Worm (Caenorhabditis elegans) whole organism, L1 larva: ENCODE results near the gene Y37A1A.2.

Experiments used
- C16A3.4 ChIP-seq: fragments of 150-350 bp; optimal IDR thresholded peaks from 2 replicates; lab custom pipeline; 2014; ENCODE audit warnings: missing biosample characterization, missing genetic modification characterization
- C34B4.2 ChIP-seq: sonication (generic microtip); optimal IDR thresholded peaks from 2 replicates; lab custom pipeline; 2017; ENCODE audit warnings: mild to moderate bottlenecking, missing genetic modification characterization, missing compliant biosample characterization
- ama-1 ChIP-seq: fragments of 150-350 bp; optimal IDR thresholded peaks from 2 replicates; lab custom pipeline; 2014
- blmp-1 ChIP-seq: fragments of 150-350 bp; optimal IDR thresholded peaks from 2 replicates; lab custom pipeline; 2014; ENCODE audit warnings: missing biosample characterization, missing genetic modification characterization
- ceh-8 ChIP-seq: fragments of 200-800 bp; sonication (Bioruptor generic); optimal IDR thresholded peaks from 2 replicates; lab custom pipeline; 2018; ENCODE audit warnings: mild to moderate bottlenecking, missing genetic modification characterization, moderate library complexity, missing compliant biosample characterization
- dpl-1 ChIP-seq, 3 experiments: fragments of 150-350 bp in 2 of 3; sonication (generic microtip) in 1 of 3; optimal IDR thresholded peaks; 2 replicates each; lab custom pipeline; 2014 to 2017; ENCODE audit warnings: missing biosample characterization in 3 of 3, missing genetic modification characterization in 3 of 3, missing genetic modification reagents in 3 of 3
- efl-3 ChIP-seq: fragments of 200-800 bp; sonication (Bioruptor generic); optimal IDR thresholded peaks from 2 replicates; lab custom pipeline; 2018; ENCODE audit warnings: mild to moderate bottlenecking, missing genetic modification characterization, missing compliant biosample characterization
- egl-13 ChIP-seq: sonication (generic microtip); optimal IDR thresholded peaks from 2 replicates; lab custom pipeline; 2016; ENCODE audit warnings: missing genotype, missing genetic modification reagents, missing genetic modification characterization, missing compliant biosample characterization
- egl-27 ChIP-seq, 2 experiments: fragments of 150-350 bp in 1 of 2; sonication (generic microtip); optimal IDR thresholded peaks; 3 replicates each; lab custom pipeline; 2017 to 2018; ENCODE audit warnings: missing biosample characterization in 2 of 2, missing genetic modification characterization in 2 of 2, missing genetic modification reagents in 2 of 2
- elt-2 ChIP-seq: sonication (generic microtip); optimal IDR thresholded peaks from 2 replicates; lab custom pipeline; 2016; ENCODE audit warnings: missing genetic modification characterization, mild to moderate bottlenecking, inconsistent platforms, missing compliant biosample characterization, missing genetic modification reagents
- ets-5 ChIP-seq: fragments of 200-800 bp; sonication (Bioruptor generic); IDR thresholded peaks from 2 replicates; pipeline ENCODE4 v1.3.6; 2022; ENCODE audit warnings: missing genetic modification characterization, missing compliant biosample characterization
- fkh-10 ChIP-seq: sonication (generic microtip); optimal IDR thresholded peaks from 2 replicates; lab custom pipeline; 2017; ENCODE audit warnings: missing biosample characterization, missing genetic modification reagents, missing genetic modification characterization
- grh-1 ChIP-seq: fragments of 200-800 bp; sonication (Bioruptor generic); IDR thresholded peaks from 2 replicates; pipeline ENCODE4 v1.3.6; 2022; ENCODE audit warnings: missing genetic modification reagents, missing genetic modification characterization, missing compliant biosample characterization
- hlh-17 ChIP-seq: fragments of 200-800 bp; sonication (Bioruptor generic); optimal IDR thresholded peaks from 2 replicates; lab custom pipeline; 2018; ENCODE audit warnings: missing genetic modification characterization, mild to moderate bottlenecking, missing compliant biosample characterization, moderate library complexity, borderline replicate concordance
- irx-1 ChIP-seq: sonication (generic microtip); optimal IDR thresholded peaks from 2 replicates; lab custom pipeline; 2016; ENCODE audit warnings: missing genetic modification characterization, missing compliant biosample characterization
- lin-13 ChIP-seq: fragments of 150-350 bp; optimal IDR thresholded peaks from 2 replicates; lab custom pipeline; 2014; ENCODE audit warnings: missing biosample characterization, missing genetic modification reagents, missing genetic modification characterization
- lin-35 ChIP-seq, 2 experiments: fragments of 150-350 bp; optimal IDR thresholded peaks; 2 replicates each; lab custom pipeline; 2014; ENCODE audit warnings: missing biosample characterization in 2 of 2, missing genetic modification characterization in 2 of 2, missing genetic modification reagents in 2 of 2
- lin-39 ChIP-seq: fragments of 150-350 bp; optimal IDR thresholded peaks from 2 replicates; lab custom pipeline; 2014; ENCODE audit warnings: missing biosample characterization, missing genetic modification reagents, missing genetic modification characterization
- lsy-2 ChIP-seq, 2 experiments: fragments of 150-350 bp; optimal IDR thresholded peaks; 2 replicates each; lab custom pipeline; 2014; ENCODE audit warnings: missing biosample characterization in 2 of 2, missing genetic modification characterization in 2 of 2
- mab-9 ChIP-seq: fragments of 200-800 bp; sonication (Bioruptor generic); IDR thresholded peaks from 2 replicates; pipeline ENCODE4 v1.3.6; 2022; ENCODE audit warnings: missing genetic modification reagents, missing genetic modification characterization, missing compliant biosample characterization
- mep-1 ChIP-seq: fragments of 150-350 bp; optimal IDR thresholded peaks from 2 replicates; lab custom pipeline; 2014; ENCODE audit warnings: missing biosample characterization, missing genetic modification characterization
- nhr-12 ChIP-seq: sonication (generic microtip); optimal IDR thresholded peaks from 2 replicates; lab custom pipeline; 2017; ENCODE audit warnings: missing biosample characterization, missing genetic modification characterization
- nhr-19 ChIP-seq: fragments of 200-800 bp; sonication (Bioruptor generic); conservative IDR thresholded peaks from 2 replicates; pipeline ENCODE4 v1.3.6; 2022; ENCODE audit warnings: missing genetic modification characterization, missing compliant biosample characterization
- nhr-47 ChIP-seq: sonication (generic microtip); optimal IDR thresholded peaks from 2 replicates; lab custom pipeline; 2016; ENCODE audit warnings: mild to moderate bottlenecking, missing genetic modification characterization, moderate library complexity, missing compliant biosample characterization
- nhr-71 ChIP-seq: sonication (generic microtip); optimal IDR thresholded peaks from 2 replicates; lab custom pipeline; 2016; ENCODE audit warnings: mild to moderate bottlenecking, missing genetic modification characterization, moderate library complexity, missing compliant biosample characterization
- nhr-85 ChIP-seq: sonication (generic microtip); peaks from one replicate; lab custom pipeline; 2016; ENCODE audit warnings: missing genetic modification characterization, inconsistent platforms, missing compliant biosample characterization
- pax-3 ChIP-seq: fragments of 200-800 bp; sonication (Bioruptor generic); optimal IDR thresholded peaks from 2 replicates; lab custom pipeline; 2018; ENCODE audit warnings: mild to moderate bottlenecking, missing genetic modification characterization, moderate library complexity, missing compliant biosample characterization
- pqm-1 ChIP-seq: sonication (generic microtip); optimal IDR thresholded peaks from 3 replicates; lab custom pipeline; 2017; ENCODE audit warnings: missing biosample characterization, missing genetic modification characterization
- rnt-1 ChIP-seq: sonication (generic microtip); optimal IDR thresholded peaks from 2 replicates; lab custom pipeline; 2016; ENCODE audit warnings: mild to moderate bottlenecking, missing genetic modification characterization, moderate library complexity, missing compliant biosample characterization
- snpc-4 ChIP-seq: fragments of 150-350 bp; optimal IDR thresholded peaks from 2 replicates; lab custom pipeline; 2014; ENCODE audit warnings: missing biosample characterization, missing genetic modification characterization
- sptf-1 ChIP-seq: fragments of 150-350 bp; optimal IDR thresholded peaks from 2 replicates; lab custom pipeline; 2014; ENCODE audit warnings: missing biosample characterization, missing genetic modification characterization
- sup-37 ChIP-seq: fragments of 200-800 bp; sonication (Bioruptor generic); optimal IDR thresholded peaks from 2 replicates; lab custom pipeline; 2018; ENCODE audit warnings: mild to moderate bottlenecking, missing genetic modification characterization, missing compliant biosample characterization
- tbx-2 ChIP-seq: sonication (generic microtip); optimal IDR thresholded peaks from 2 replicates; lab custom pipeline; 2016; ENCODE audit warnings: missing genetic modification characterization, missing compliant biosample characterization
- tlp-1 ChIP-seq: fragments of 150-350 bp; optimal IDR thresholded peaks from 2 replicates; lab custom pipeline; 2014; ENCODE audit warnings: missing biosample characterization, missing genetic modification characterization
- unc-30 ChIP-seq: sonication (generic microtip); optimal IDR thresholded peaks from 2 replicates; lab custom pipeline; 2017; ENCODE audit warnings: missing biosample characterization, missing genetic modification characterization
- unc-62 ChIP-seq: fragments of 150-350 bp; optimal IDR thresholded peaks from 2 replicates; lab custom pipeline; 2014; ENCODE audit warnings: missing biosample characterization, missing genetic modification reagents, missing genetic modification characterization
- unc-86 ChIP-seq: sonication (generic microtip); optimal IDR thresholded peaks from 2 replicates; lab custom pipeline; 2016; ENCODE audit warnings: missing genetic modification characterization, missing compliant biosample characterization
- xbp-1 ChIP-seq: sonication (generic microtip); optimal IDR thresholded peaks from 2 replicates; lab custom pipeline; 2016; ENCODE audit warnings: missing genetic modification characterization, missing compliant biosample characterization
- zag-1 ChIP-seq: fragments of 150-350 bp; optimal IDR thresholded peaks from 2 replicates; lab custom pipeline; 2014; ENCODE audit warnings: missing biosample characterization, missing genetic modification characterization

Gene Y37A1A.2

ce11 chrIV:13912929-13913328, at the start of gene Y37A1A.2:
Y37A1A.2 (minus strand) TSS chrIV:13913029.
- TF ChIP-seq C16A3.4 (tag; lab: Kevin White, UChicago) (no peak), sup-37 (GFP tag; lab: Kevin White, UChicago) (no peak), sptf-1 (no peak), ceh-8 (GFP tag; lab: Kevin White, UChicago) (no peak)

DNA sequence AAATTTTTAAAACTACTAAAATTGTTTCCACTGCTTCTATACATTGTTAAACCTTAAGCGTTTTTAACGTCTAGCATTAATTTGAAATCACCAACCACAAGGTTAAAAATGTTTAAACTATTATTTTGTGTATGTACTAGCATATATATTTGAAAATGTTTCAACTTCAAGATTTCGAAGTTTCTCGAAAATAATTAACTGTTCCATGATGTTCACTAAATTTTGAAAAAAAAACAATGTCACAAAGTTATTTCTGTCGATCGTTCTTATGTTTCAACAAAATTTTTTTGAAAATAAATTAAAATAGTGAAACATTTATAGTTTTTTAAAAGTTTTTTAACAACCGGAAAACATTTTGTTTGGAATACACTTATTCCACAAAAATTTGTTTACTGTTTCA, 41.7 kb upstream of the Y37A1A.2 start:
- TF ChIP-seq xbp-1 (tag; lab: Kevin White, UChicago) (no peak), fkh-10 (GFP tag; lab: Kevin White, UChicago) (no peak), pax-3 (tag; lab: Kevin White, UChicago) (no peak), nhr-47 (no peak), sup-37 (GFP tag; lab: Kevin White, UChicago) (no peak), unc-86 (tag; lab: Kevin White, UChicago) (no peak), nhr-85 (tag; lab: Kevin White, UChicago) (no peak), tbx-2 (tag; lab: Kevin White, UChicago) (no peak), grh-1 (GFP tag; lab: Robert Waterston, UW) (no peak), pqm-1 (no peak), hlh-17 (no peak), egl-13 (tag; lab: Kevin White, UChicago) (no peak), zag-1 (tag; lab: Kevin White, UChicago) (no peak), dpl-1 (GFP tag; optimal IDR thresholded peaks at IDR 0.05; lab: Kevin White, UChicago) (no peak), egl-27 (tag; optimal IDR thresholded peaks at IDR 0.05; lab: Kevin White, UChicago) (no peak), C34B4.2 (tag; lab: Kevin White, UChicago) (no peak), lsy-2 (tag; optimal IDR thresholded peaks at IDR 0.05; lab: Kevin White, UChicago) (no peak), lin-13 (GFP tag; lab: Kevin White, UChicago) (no peak), unc-30 (tag; lab: Kevin White, UChicago) (no peak)

DNA sequence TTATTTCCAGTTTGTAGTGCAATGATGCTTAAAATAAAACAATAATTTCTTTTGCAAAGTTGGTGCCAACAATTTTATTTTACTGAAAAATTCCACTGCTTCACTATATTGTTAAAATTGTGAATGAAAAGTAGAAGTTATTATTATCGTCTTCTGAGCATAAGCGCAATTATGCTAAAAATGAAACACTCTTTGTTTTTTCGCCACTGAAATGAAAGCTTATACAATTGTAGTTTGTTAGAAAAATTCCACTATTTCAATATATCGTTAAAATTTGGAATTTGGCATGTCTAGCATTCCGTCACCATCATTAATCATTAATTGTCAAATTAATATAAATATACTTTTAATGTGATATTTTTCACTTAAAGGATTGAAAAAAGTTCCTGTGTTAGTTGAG, 41.1 kb upstream of the Y37A1A.2 start:
- TF ChIP-seq mab-9 (no peak), nhr-12 (tag; lab: Kevin White, UChicago) (no peak), lin-35 (GFP tag; optimal IDR thresholded peaks at IDR 0.05; lab: Kevin White, UChicago) (no peak), ama-1 (no peak), mep-1 (tag; lab: Kevin White, UChicago) (no peak)
- TF ChIP-seq, all 84 proteins: peak for 0

DNA sequence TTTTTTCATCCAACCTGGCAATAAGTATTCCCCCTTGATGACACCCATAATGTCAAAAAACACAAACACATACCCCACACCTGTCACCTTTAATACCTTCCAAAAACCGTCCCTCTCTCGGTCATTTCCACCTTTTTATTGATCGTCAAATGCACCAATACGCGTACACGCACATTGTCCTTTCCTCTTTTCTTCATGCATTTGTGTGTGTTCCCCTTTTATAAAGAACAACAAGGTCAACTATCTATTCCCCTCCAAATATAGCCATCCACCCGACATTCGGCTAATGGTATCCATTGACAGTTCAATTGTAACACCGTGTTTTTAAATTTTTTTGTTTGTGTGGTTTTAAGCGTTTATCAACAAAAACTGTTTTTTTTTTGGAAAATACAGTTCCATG, 32.4 kb upstream of the Y37A1A.2 start:
- no peak for TF ChIP-seq blmp-1 (tag; lab: Kevin White, UChicago)
- TF ChIP-seq pax-3 (tag; lab: Kevin White, UChicago), result no peak
- TF ChIP-seq rnt-1, result no peak
- no peak for TF ChIP-seq snpc-4
- TF ChIP-seq efl-3, result no peak
- no peak for TF ChIP-seq C16A3.4 (tag; lab: Kevin White, UChicago)

DNA sequence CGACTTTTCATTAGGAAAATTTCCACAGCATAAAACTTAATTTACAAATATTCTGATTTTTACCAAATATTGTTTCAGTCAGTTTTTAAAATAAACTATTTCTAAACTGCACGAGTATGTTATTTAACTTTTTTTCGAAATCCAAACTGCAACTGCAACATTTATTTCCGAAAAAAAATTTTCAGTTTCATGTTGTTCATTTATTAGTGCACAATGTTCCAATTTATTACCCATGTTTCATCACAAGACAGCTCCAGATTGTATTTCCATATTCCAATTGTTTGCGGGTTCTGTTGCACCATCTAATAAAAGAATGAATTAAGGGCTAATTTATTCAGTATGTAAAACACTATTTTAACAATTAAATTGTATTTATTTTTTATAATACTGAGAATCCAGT, 28.8 kb upstream of the Y37A1A.2 start:
- no peak for TF ChIP-seq hlh-17
- no peak for TF ChIP-seq nhr-19 (GFP tag; lab: Robert Waterston, UW)
- no peak for TF ChIP-seq tlp-1 (tag; lab: Kevin White, UChicago)
- no peak for TF ChIP-seq irx-1 (tag; lab: Kevin White, UChicago)
- no peak for TF ChIP-seq mep-1 (tag; lab: Kevin White, UChicago)
- no peak for TF ChIP-seq unc-62

ce11 chrIV:13940847-13941246, 28.0 kb upstream of the Y37A1A.2 start:
- TF ChIP-seq ets-5 (no peak), nhr-85 (tag; lab: Kevin White, UChicago) (no peak), elt-2 (tag; lab: Kevin White, UChicago) (peak; percentile 51), lin-39 (tag; lab: Kevin White, UChicago) (no peak), mep-1 (tag; lab: Kevin White, UChicago) (no peak), nhr-71 (no peak)
